Worm (Caenorhabditis elegans): Measurements from ENCODE around the gene duo-1.
A peak's percentile ranks its signal among the peaks of the same experiment; 100 is the strongest.

duo-1 gene

ce11 chrV:11585122-11585521 lies 30.7 kb downstream of the duo-1 start (continued):
- TF ChIP-seq let-607 (tag; optimal IDR thresholded peaks at IDR 0.05) (no peak), cebp-1 (GFP tag; IDR thresholded peaks at IDR 0.05) (no peak), cebp-1 (tag; optimal IDR thresholded peaks at IDR 0.05) (no peak), madf-6 (GFP tag; IDR thresholded peaks at IDR 0.05) (peak; percentile 70; the same call in 1 of the 2 replicates), xnd-1 (tag; optimal IDR thresholded peaks at IDR 0.05) (no peak), atf-7 (tag; optimal IDR thresholded peaks at IDR 0.05) (no peak), bed-2 (GFP tag; IDR thresholded peaks at IDR 0.05) (no peak), ztf-25 (GFP tag; IDR thresholded peaks at IDR 0.05) (no peak), lsy-27 (tag; optimal IDR thresholded peaks at IDR 0.05; ENCODE audit: borderline replicate concordance, insufficient read depth) (no peak), lsl-1 (GFP tag; optimal IDR thresholded peaks at IDR 0.05) (peak; percentile 55), madf-3 (GFP tag; IDR thresholded peaks at IDR 0.05) (no peak), ceh-40 (GFP tag; IDR thresholded peaks at IDR 0.05) (no peak), pbrm-1 (GFP tag; IDR thresholded peaks at IDR 0.05) (no peak; the same call in none of the 2 replicates), egl-18 (GFP tag; IDR thresholded peaks at IDR 0.05) (no peak), nhr-90 (tag; optimal IDR thresholded peaks at IDR 0.05) (no peak), let-526 (GFP tag; IDR thresholded peaks at IDR 0.05) (no peak), die-1 (tag; optimal IDR thresholded peaks at IDR 0.05) (no peak), nhr-120 (GFP tag; IDR thresholded peaks at IDR 0.05) (0 out of 2 replicates have a peak, but pooled peaks have one; percentile 62), nfya-1 (tag; optimal IDR thresholded peaks at IDR 0.05; ENCODE audit: borderline replicate concordance, insufficient read depth) (no peak), aptf-3 (GFP tag; IDR thresholded peaks at IDR 0.05) (no peak), F33H1.4 (GFP tag; IDR thresholded peaks at IDR 0.05) (no peak), lin-35 (GFP tag; optimal IDR thresholded peaks at IDR 0.05) (no peak), ztf-18 (tag; optimal IDR thresholded peaks at IDR 0.05) (peak; percentile 17), Y53F4B.3 (GFP tag; IDR thresholded peaks at IDR 0.05) (no peak), nfyb-1 (GFP tag; IDR thresholded peaks at IDR 0.05) (no peak), aptf-2 (GFP tag; conservative IDR thresholded peaks at IDR 0.05) (no peak), ceh-58 (GFP tag; IDR thresholded peaks at IDR 0.05) (no peak), madf-8 (GFP tag; conservative IDR thresholded peaks at IDR 0.05) (no peak), sptf-2 (GFP tag; optimal IDR thresholded peaks at IDR 0.05) (no peak)

ce11 chrV:11589433-11589832 lies 35.0 kb downstream of the duo-1 start, which contains the start of gene srx-82:
Gene srx-82, plus strand, starts transcription at chrV:11589733.
- TF ChIP-seq hmg-20 (GFP tag; IDR thresholded peaks at IDR 0.05) (no peak), hmg-1.2 (GFP tag; IDR thresholded peaks at IDR 0.05) (no peak), nhr-90 (tag; optimal IDR thresholded peaks at IDR 0.05) (no peak), snpc-1.3 (tag; optimal IDR thresholded peaks at IDR 0.05; ENCODE audit: insufficient read depth) (no peak), aptf-3 (GFP tag; IDR thresholded peaks at IDR 0.05) (no peak), madf-6 (GFP tag; IDR thresholded peaks at IDR 0.05) (no peak), nfyb-1 (GFP tag; IDR thresholded peaks at IDR 0.05) (no peak), ama-1 (optimal IDR thresholded peaks at IDR 0.05) (no peak), ama-1 (GFP tag; optimal IDR thresholded peaks at IDR 0.05) (no peak), ztf-3 (GFP tag; optimal IDR thresholded peaks at IDR 0.05) (no peak), lir-1 (GFP tag; conservative IDR thresholded peaks at IDR 0.05) (no peak), unc-130 (GFP tag; optimal IDR thresholded peaks at IDR 0.05) (no peak), F49E8.2 (tag; optimal IDR thresholded peaks at IDR 0.05; ENCODE audit: insufficient read depth) (no peak)
